Worm (Caenorhabditis elegans) whole organism, L4/young adult: ENCODE results near the gene egl-2.

ENCODE experiments used
- W03F9.2 ChIP-seq: fragments of 150-350 bp; optimal IDR thresholded peaks from 2 replicates; lab custom pipeline; 2014; ENCODE audit warnings: missing biosample characterization, missing genetic modification characterization
- dao-5 ChIP-seq: sonication (generic microtip); optimal IDR thresholded peaks from 2 replicates; lab custom pipeline; 2016; ENCODE audit warnings: missing genotype, missing genetic modification characterization, moderate library complexity, missing compliant biosample characterization
- him-1 ChIP-seq: sonication (generic microtip); optimal IDR thresholded peaks from 2 replicates; lab custom pipeline; 2016; ENCODE audit warnings: missing genotype, missing genetic modification reagents, missing genetic modification characterization, missing compliant biosample characterization

The egl-2 gene

ce11 chrV:1243011-1243410, 56.1 kb downstream of the egl-2 start:
- no peak for TF ChIP-seq him-1 (tag; lab: Kevin White, UChicago)

DNA sequence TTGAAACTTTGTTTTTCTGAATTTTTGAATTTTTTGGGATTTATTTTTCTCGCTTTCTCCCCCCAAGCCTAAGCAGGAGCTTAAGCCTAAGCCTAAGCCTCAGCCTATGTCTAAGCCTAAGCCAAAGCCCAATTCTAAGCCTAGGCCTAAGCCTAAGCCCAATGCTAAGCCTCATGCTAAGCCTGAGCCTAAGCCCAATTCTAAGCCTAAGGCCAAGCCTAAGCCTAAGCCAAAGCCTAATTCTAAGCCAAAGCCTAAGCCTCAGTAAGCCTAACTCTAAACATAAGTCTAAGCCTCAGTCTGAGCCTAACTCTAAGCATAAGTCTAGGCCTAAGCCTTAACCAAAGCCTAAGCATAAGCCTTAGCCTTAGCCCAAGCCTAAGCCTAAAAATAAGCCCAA, 56.7 kb downstream of the egl-2 start:
- TF ChIP-seq dao-5 (tag; lab: Kevin White, UChicago) (no peak), him-1 (tag; lab: Kevin White, UChicago) (no peak), W03F9.2 (no peak)
